Worm (Caenorhabditis elegans) whole organism, L4 larva: ENCODE measurements around the gene H20J04.7.

ENCODE experiments used
- D1046.2 ChIP-seq: fragments of 200-800 bp; sonication (Bioruptor generic); IDR thresholded peaks from 2 replicates; pipeline ENCODE4 v1.3.6; 2022; ENCODE audit warnings: missing genetic modification characterization, missing compliant biosample characterization
- F26F4.8 ChIP-seq: fragments of 200-800 bp; sonication (Bioruptor generic); conservative IDR thresholded peaks from 2 replicates; pipeline ENCODE4 v1.3.6; 2022; ENCODE audit warnings: missing genetic modification characterization, missing compliant biosample characterization
- F44E2.7 ChIP-seq: fragments of 200-800 bp; sonication (Bioruptor generic); IDR thresholded peaks from 2 replicates; pipeline ENCODE4 v2.1.2; 2022; ENCODE audit warnings: missing genetic modification characterization, missing compliant biosample characterization
- F49E8.2 ChIP-seq: sonication (generic microtip); optimal IDR thresholded peaks from 2 replicates; lab custom pipeline; 2016; ENCODE audit warnings: missing compliant biosample characterization, mild to moderate bottlenecking, missing genetic modification characterization, borderline replicate concordance
- R02D3.7 ChIP-seq: fragments of 150-350 bp; sonication (generic microtip); optimal IDR thresholded peaks from 3 replicates; lab custom pipeline; 2014; ENCODE audit warnings: missing biosample characterization, missing genetic modification characterization
- T20F7.1 ChIP-seq: fragments of 200-800 bp; sonication (Bioruptor generic); optimal IDR thresholded peaks from 2 replicates; lab custom pipeline; 2018; ENCODE audit warnings: mild to moderate bottlenecking, missing genetic modification characterization, missing compliant biosample characterization
- T26A8.4 ChIP-seq: fragments of 200-800 bp; sonication (Bioruptor generic); IDR thresholded peaks from 2 replicates; pipeline ENCODE4 v1.3.6; 2022; ENCODE audit warnings: missing genetic modification characterization, missing compliant biosample characterization
- aha-1 ChIP-seq: fragments of 150-350 bp; peaks from one replicate; lab custom pipeline; 2014; ENCODE audit warnings: missing biosample characterization, missing genetic modification characterization
- ama-1 ChIP-seq: fragments of 150-350 bp; optimal IDR thresholded peaks from 2 replicates; lab custom pipeline; 2014; ENCODE audit warnings: inconsistent platforms, mixed read lengths
- ceh-44 ChIP-seq: fragments of 200-800 bp; sonication (Bioruptor generic); IDR thresholded peaks from 2 replicates; pipeline ENCODE4 v1.3.6; 2022; ENCODE audit warnings: missing genetic modification reagents, missing genetic modification characterization, missing compliant biosample characterization
- ceh-62 ChIP-seq: sonication (generic microtip); optimal IDR thresholded peaks from 2 replicates; lab custom pipeline; 2017; ENCODE audit warnings: missing biosample characterization, missing genetic modification characterization
- ces-1 ChIP-seq: fragments of 150-350 bp; sonication (generic microtip); optimal IDR thresholded peaks from 4 replicates; lab custom pipeline; 2014; ENCODE audit warnings: missing biosample characterization, missing genetic modification reagents, missing genetic modification characterization
- daf-12 ChIP-seq: fragments of 150-350 bp; optimal IDR thresholded peaks from 2 replicates; lab custom pipeline; 2014; ENCODE audit warnings: missing biosample characterization, missing genetic modification reagents, missing genetic modification characterization
- daf-16 ChIP-seq, 3 experiments: sonication (generic microtip); optimal IDR thresholded peaks; 2 replicates each; lab custom pipeline; 2016 to 2017; ENCODE audit warnings: missing genetic modification characterization in 3 of 3, missing genetic modification reagents in 3 of 3, mild to moderate bottlenecking in 2 of 3, missing compliant biosample characterization in 2 of 3, missing biosample characterization in 1 of 3, moderate library complexity in 1 of 3
- dmd-8 ChIP-seq: fragments of 200-800 bp; sonication (Bioruptor generic); IDR thresholded peaks from 2 replicates; pipeline ENCODE4 v1.3.6; 2022; ENCODE audit warnings: missing genetic modification characterization, missing compliant biosample characterization
- dmd-9 ChIP-seq: fragments of 200-800 bp; sonication (Bioruptor generic); IDR thresholded peaks from 2 replicates; pipeline ENCODE4 v1.3.6; 2022; ENCODE audit warnings: missing genetic modification reagents, missing genetic modification characterization, missing compliant biosample characterization
- dve-1 ChIP-seq: sonication (generic microtip); optimal IDR thresholded peaks from 2 replicates; lab custom pipeline; 2017; ENCODE audit warnings: antibody characterized with exemption, mild to moderate bottlenecking, missing genetic modification characterization, missing compliant biosample characterization; ENCODE audit not compliant: insufficient read depth
- hlh-11 ChIP-seq: fragments of 200-800 bp; sonication (Bioruptor generic); optimal IDR thresholded peaks from 2 replicates; lab custom pipeline; 2018; ENCODE audit warnings: mild to moderate bottlenecking, missing genetic modification characterization, missing compliant biosample characterization
- lin-1 ChIP-seq: fragments of 200-800 bp; sonication (Bioruptor generic); IDR thresholded peaks from 2 replicates; pipeline ENCODE4 v1.3.6; 2022; ENCODE audit warnings: missing genetic modification reagents, missing genetic modification characterization, missing compliant biosample characterization
- madf-5 ChIP-seq, 2 experiments: fragments of 200-800 bp; sonication (Bioruptor generic); IDR thresholded peaks; 2 replicates each; pipeline ENCODE4 v1.3.6; 2022; ENCODE audit warnings: missing compliant biosample characterization in 2 of 2, missing genetic modification characterization in 2 of 2
- mdl-1 ChIP-seq, 2 experiments: fragments of 150-350 bp in 1 of 2; sonication (generic microtip) in 1 of 2; optimal IDR thresholded peaks; 2 replicates each; lab custom pipeline; 2014 to 2017; ENCODE audit warnings: missing biosample characterization in 2 of 2, missing genetic modification characterization in 2 of 2
- mep-1 ChIP-seq: fragments of 150-350 bp; sonication (generic microtip); optimal IDR thresholded peaks from 3 replicates; lab custom pipeline; 2014; ENCODE audit warnings: missing biosample characterization, missing genetic modification characterization
- mes-2 ChIP-seq: sonication (generic microtip); optimal IDR thresholded peaks from 2 replicates; lab custom pipeline; 2016; ENCODE audit warnings: missing genotype, mild to moderate bottlenecking, missing genetic modification characterization, missing compliant biosample characterization; ENCODE audit not compliant: poor library complexity, severe bottlenecking
- mxl-3 ChIP-seq: fragments of 200-800 bp; sonication (Bioruptor generic); optimal IDR thresholded peaks from 2 replicates; lab custom pipeline; 2018; ENCODE audit warnings: mild to moderate bottlenecking, missing genetic modification characterization, missing compliant biosample characterization
- nhr-111 ChIP-seq: fragments of 200-800 bp; sonication (Bioruptor generic); optimal IDR thresholded peaks from 2 replicates; lab custom pipeline; 2018; ENCODE audit warnings: mild to moderate bottlenecking, missing genetic modification characterization, missing compliant biosample characterization
- nhr-28 ChIP-seq: fragments of 150-350 bp; optimal IDR thresholded peaks from 2 replicates; lab custom pipeline; 2014; ENCODE audit warnings: missing biosample characterization, missing genetic modification characterization
- nhr-42 ChIP-seq: fragments of 200-800 bp; sonication (Bioruptor generic); IDR thresholded peaks from 2 replicates; pipeline ENCODE4 v1.3.6; 2022; ENCODE audit warnings: missing genetic modification characterization, missing compliant biosample characterization
- nhr-6 ChIP-seq: fragments of 150-350 bp; optimal IDR thresholded peaks from 2 replicates; lab custom pipeline; 2014; ENCODE audit warnings: missing biosample characterization, missing genetic modification characterization
- nhr-76 ChIP-seq: fragments of 150-350 bp; optimal IDR thresholded peaks from 2 replicates; lab custom pipeline; 2014; ENCODE audit warnings: missing biosample characterization, missing genetic modification characterization
- pha-4 ChIP-seq, 2 experiments: fragments of 150-350 bp in 1 of 2; fragments of 200-800 bp in 1 of 2; sonication (Bioruptor generic) in 1 of 2; IDR thresholded peaks in 1 of 2; optimal IDR thresholded peaks in 1 of 2; 2 replicates each; pipeline versions ENCODE4 v1.3.6 to Lab custom; 2014 to 2022; ENCODE audit warnings: missing genetic modification characterization in 2 of 2, missing genetic modification reagents in 2 of 2, missing biosample characterization in 1 of 2, missing compliant biosample characterization in 1 of 2
- set-16 ChIP-seq: fragments of 200-800 bp; sonication (Bioruptor generic); IDR thresholded peaks from 2 replicates; pipeline ENCODE4 v1.3.6; 2022; ENCODE audit warnings: missing genetic modification reagents, missing genetic modification characterization, missing compliant biosample characterization
- spr-1 ChIP-seq: sonication (generic microtip); optimal IDR thresholded peaks from 2 replicates; lab custom pipeline; 2016; ENCODE audit warnings: mild to moderate bottlenecking, missing genetic modification characterization, missing compliant biosample characterization
- unc-130 ChIP-seq: sonication (generic microtip); optimal IDR thresholded peaks from 2 replicates; lab custom pipeline; 2016; ENCODE audit warnings: missing genetic modification reagents, missing genetic modification characterization, missing compliant biosample characterization
- unc-62 ChIP-seq, 3 experiments: fragments of 150-350 bp in 1 of 3; sonication (generic microtip); optimal IDR thresholded peaks in 2 of 3; peaks in 1 of 3; 1 replicate in 1 of 3; 2 replicates in 2 of 3; lab custom pipeline; 2014 to 2017; ENCODE audit warnings: missing biosample characterization in 3 of 3, missing genetic modification characterization in 3 of 3, missing genetic modification reagents in 3 of 3, missing genotype in 1 of 3
- zip-2 ChIP-seq: fragments of 150-350 bp; optimal IDR thresholded peaks from 2 replicates; lab custom pipeline; 2014; ENCODE audit warnings: missing biosample characterization, missing genetic modification characterization
- ztf-11 ChIP-seq: fragments of 150-350 bp; optimal IDR thresholded peaks from 2 replicates; lab custom pipeline; 2014; ENCODE audit warnings: missing biosample characterization, missing genetic modification characterization

H20J04.7 gene

ce11 chrII:4376295-4377172 is 21.4 kb upstream of the H20J04.7 start, which contains the start of gene ntl-2 (continued):
- TF ChIP-seq mdl-1 (tag; optimal IDR thresholded peaks at IDR 0.05; lab: Kevin White, UChicago): peak; percentile 69 to 97
- TF ChIP-seq daf-12 (tag; lab: Kevin White, UChicago): no peak
- TF ChIP-seq mxl-3: peak; percentile 96
- peak in 1 of 2 experiments; percentile 93; a peak in 2 of 4 replicates for TF ChIP-seq madf-5 (GFP tag; IDR thresholded peaks at IDR 0.05; lab: Robert Waterston, UW)
- TF ChIP-seq nhr-42 (GFP tag; lab: Robert Waterston, UW): peak; percentile 90
- TF ChIP-seq pha-4 (GFP tag; IDR thresholded peaks at IDR 0.05; lab: Robert Waterston, UW): peak; percentile 97
- TF ChIP-seq pha-4 (tag; optimal IDR thresholded peaks at IDR 0.05; lab: Kevin White, UChicago): peak; percentile 76
- no peak for TF ChIP-seq nhr-111 (GFP tag; lab: Kevin White, UChicago)
- TF ChIP-seq lin-1: peak; percentile 76
- no peak for TF ChIP-seq unc-130 (GFP tag; lab: Kevin White, UChicago)
- no peak for TF ChIP-seq F26F4.8 (GFP tag; lab: Robert Waterston, UW)
- TF ChIP-seq unc-62 (GFP tag; optimal IDR thresholded peaks at IDR 0.05 in 1 of 2; lab: Kevin White, UChicago): peak in 1 of 2 experiments; percentile 96
- TF ChIP-seq unc-62 (tag; optimal IDR thresholded peaks at IDR 0.05; lab: Kevin White, UChicago): no peak
- TF ChIP-seq T20F7.1: peak; percentile 73
- TF ChIP-seq ceh-62 (tag; lab: Kevin White, UChicago): no peak
- TF ChIP-seq nhr-76: no peak
- peak; percentile 92 for TF ChIP-seq T26A8.4 (GFP tag; lab: Robert Waterston, UW)
- peak; percentile 77 for TF ChIP-seq ceh-44
- 0 out of 2 replicates have a peak, but pooled peaks have one; percentile 7 for TF ChIP-seq F44E2.7
- no peak for TF ChIP-seq ces-1 (GFP tag; lab: Kevin White, UChicago)
- peak; percentile 86 for TF ChIP-seq spr-1
- TF ChIP-seq ztf-11 (tag; lab: Kevin White, UChicago): no peak
- TF ChIP-seq R02D3.7 (tag; lab: Kevin White, UChicago): no peak

- TF ChIP-seq dmd-9: no peak
- TF ChIP-seq D1046.2 (GFP tag; lab: Robert Waterston, UW): 0 out of 2 replicates have a peak, but pooled peaks have one; percentile 29
Measured at ce11 chrII:4374885-4375284, 19.8 kb upstream of the H20J04.7 start.

ce11 chrII:4372867-4373397 is 17.8 kb upstream of the H20J04.7 start:
- peak; percentile 81 for TF ChIP-seq set-16 (GFP tag; lab: Robert Waterston, UW)
- TF ChIP-seq hlh-11 (tag; lab: Kevin White, UChicago): no peak
- 0 out of 2 replicates have a peak, but pooled peaks have one; percentile 54 for TF ChIP-seq D1046.2 (GFP tag; lab: Robert Waterston, UW)
- 0 out of 2 replicates have a peak, but pooled peaks have one; percentile 23 for TF ChIP-seq F26F4.8 (GFP tag; lab: Robert Waterston, UW)
- 0 out of 2 replicates have a peak, but pooled peaks have one; percentile 61 for TF ChIP-seq dmd-9
- TF ChIP-seq aha-1 (tag; lab: Kevin White, UChicago): peak; percentile 70
- TF ChIP-seq, all 104 proteins: peak for 5

- TF ChIP-seq mes-2 (tag; lab: Kevin White, UChicago) (peak; percentile 54), daf-16 (GFP tag; optimal IDR thresholded peaks at IDR 0.05; lab: Kevin White, UChicago) (no peak), daf-16 (tag; optimal IDR thresholded peaks at IDR 0.05; lab: Kevin White, UChicago) (peak; percentile 82), dmd-8 (GFP tag; lab: Robert Waterston, UW) (0 out of 2 replicates have a peak, but pooled peaks have one; percentile 18), nhr-111 (GFP tag; lab: Kevin White, UChicago) (no peak), mep-1 (tag; lab: Kevin White, UChicago) (peak; percentile 50), zip-2 (tag; lab: Kevin White, UChicago) (peak; percentile 41), ama-1 (lab: Kevin White, UChicago) (peak; percentile 80), daf-12 (tag; lab: Kevin White, UChicago) (no peak), T26A8.4 (GFP tag; lab: Robert Waterston, UW) (peak; percentile 27; the same call in 1 of the 2 replicates), dve-1 (tag; lab: Kevin White, UChicago) (peak; percentile 30), nhr-28 (peak; percentile 37), hlh-11 (tag; lab: Kevin White, UChicago) (peak; percentile 16), nhr-6 (tag; lab: Kevin White, UChicago) (no peak), F49E8.2 (tag; lab: Kevin White, UChicago) (peak; percentile 19)
Measured at ce11 chrII:4372406-4372805, 17.3 kb upstream of the H20J04.7 start, which contains the start of gene paic-1. Gene paic-1, minus strand, starts transcription at chrII:4372525.
